Fruit fly (Drosophila melanogaster) whole organism, embryonic: ENCODE results near the gene Adgf-C.

Experiments
- B-H2 ChIP-seq: fragments of 200-800 bp; sonication (Bioruptor generic); optimal IDR thresholded peaks from 2 replicates; lab custom pipeline; 2018; ENCODE audit warnings: missing biosample characterization, mild to moderate bottlenecking, missing genetic modification characterization
- BEAF-32 ChIP-seq: fragments of 200-800 bp; sonication (Bioruptor generic); optimal IDR thresholded peaks from 3 replicates; lab custom pipeline; 2017; ENCODE audit warnings: missing biosample characterization, missing genetic modification characterization, mild to moderate bottlenecking, moderate library complexity, missing genetic modification reagents
- CG10431 ChIP-seq: fragments of 200-800 bp; sonication (Bioruptor generic); optimal IDR thresholded peaks from 3 replicates; lab custom pipeline; 2018; ENCODE audit warnings: missing biosample characterization, mild to moderate bottlenecking, missing genetic modification characterization
- CG11093 ChIP-seq: fragments of 200-800 bp; sonication (Bioruptor generic); IDR thresholded peaks from 3 replicates; pipeline ENCODE4 v1.3.6; 2022; ENCODE audit warnings: missing biosample characterization, missing genetic modification characterization
- CG12071 ChIP-seq: fragments of 200-800 bp; sonication (Bioruptor generic); optimal IDR thresholded peaks from 3 replicates; lab custom pipeline; 2018; ENCODE audit warnings: missing biosample characterization, mild to moderate bottlenecking, missing genetic modification characterization
- CG12769 ChIP-seq: fragments of 200-800 bp; sonication (Bioruptor generic); optimal IDR thresholded peaks from 2 replicates; lab custom pipeline; 2019; ENCODE audit warnings: missing biosample characterization, mild to moderate bottlenecking, missing genetic modification characterization, moderate library complexity
- CG13775 ChIP-seq: fragments of 200-800 bp; sonication (Bioruptor generic); optimal IDR thresholded peaks from 3 replicates; lab custom pipeline; 2017; ENCODE audit warnings: missing biosample characterization, mild to moderate bottlenecking, missing genetic modification characterization
- CG14710 ChIP-seq: fragments of 200-800 bp; sonication (Bioruptor generic); optimal IDR thresholded peaks from 3 replicates; lab custom pipeline; 2019; ENCODE audit warnings: missing biosample characterization, mild to moderate bottlenecking, missing genetic modification characterization, moderate library complexity
- CG1529 ChIP-seq: fragments of 200-800 bp; sonication (Bioruptor generic); optimal IDR thresholded peaks from 3 replicates; lab custom pipeline; 2018; ENCODE audit warnings: missing biosample characterization, missing genetic modification characterization
- CG1647 ChIP-seq: fragments of 200-800 bp; sonication (Bioruptor generic); optimal IDR thresholded peaks from 3 replicates; lab custom pipeline; 2016; ENCODE audit warnings: missing biosample characterization, missing genetic modification characterization
- CG17186 ChIP-seq: fragments of 200-800 bp; sonication (Bioruptor generic); optimal IDR thresholded peaks from 3 replicates; lab custom pipeline; 2017; ENCODE audit warnings: missing biosample characterization, missing genetic modification reagents, missing genetic modification characterization
- CG17829 ChIP-seq: fragments of 200-800 bp; optimal IDR thresholded peaks from 2 replicates; lab custom pipeline; 2019; ENCODE audit warnings: missing biosample characterization, mild to moderate bottlenecking, missing genetic modification characterization, moderate library complexity
- CG17912 ChIP-seq: fragments of 200-800 bp; sonication (Bioruptor generic); optimal IDR thresholded peaks from 2 replicates; lab custom pipeline; 2018; ENCODE audit warnings: missing biosample characterization, mild to moderate bottlenecking, missing genetic modification characterization
- CG1792 ChIP-seq: fragments of 200-800 bp; sonication (Bioruptor generic); optimal IDR thresholded peaks from 2 replicates; lab custom pipeline; 2016; ENCODE audit warnings: missing biosample characterization, missing genetic modification characterization
- CG18011 ChIP-seq: fragments of 200-800 bp; sonication (Bioruptor generic); optimal IDR thresholded peaks from 2 replicates; lab custom pipeline; 2017; ENCODE audit warnings: missing biosample characterization, missing genetic modification characterization, mild to moderate bottlenecking, moderate library complexity, missing genotype
- CG3163 ChIP-seq: fragments of 200-800 bp; sonication (Bioruptor generic); optimal IDR thresholded peaks from 3 replicates; lab custom pipeline; 2016; ENCODE audit warnings: missing biosample characterization, missing genetic modification characterization
- CG4730 ChIP-seq: fragments of 200-800 bp; sonication (Bioruptor generic); IDR thresholded peaks from 2 replicates; pipeline ENCODE4 v1.3.6; 2022; ENCODE audit warnings: missing biosample characterization, missing genetic modification characterization
- CG6272 ChIP-seq: fragments of 200-800 bp; sonication (Bioruptor generic); IDR thresholded peaks from 2 replicates; pipeline ENCODE4 v1.3.6; 2022; ENCODE audit warnings: missing biosample characterization, missing genetic modification characterization
- CG8478 ChIP-seq: fragments of >200 bp; optimal IDR thresholded peaks from 2 replicates; lab custom pipeline; 2018
- CG8944 ChIP-seq: fragments of 200-800 bp; sonication (Bioruptor generic); optimal IDR thresholded peaks from 3 replicates; lab custom pipeline; 2016; ENCODE audit warnings: missing biosample characterization, missing genetic modification characterization
- CG9817 ChIP-seq: fragments of 200-800 bp; sonication (Bioruptor generic); optimal IDR thresholded peaks from 2 replicates; lab custom pipeline; 2018; ENCODE audit warnings: missing biosample characterization, mild to moderate bottlenecking, missing genetic modification characterization, moderate library complexity
- D19B ChIP-seq: fragments of 200-800 bp; sonication (Bioruptor generic); optimal IDR thresholded peaks from 2 replicates; lab custom pipeline; 2017; ENCODE audit warnings: missing biosample characterization, mild to moderate bottlenecking, missing genetic modification characterization
- Doc3 ChIP-seq: fragments of 200-800 bp; sonication (Bioruptor generic); IDR thresholded peaks from 3 replicates; pipeline ENCODE4 v1.3.6; 2022; ENCODE audit warnings: missing biosample characterization, missing genetic modification characterization; ENCODE audit not compliant: partially characterized antibody
- Dp ChIP-seq: fragments of 200-800 bp; sonication (Bioruptor generic); optimal IDR thresholded peaks from 2 replicates; lab custom pipeline; 2018; ENCODE audit warnings: missing biosample characterization, mild to moderate bottlenecking, missing genetic modification characterization, moderate library complexity
- Gug ChIP-seq: fragments of 200-800 bp; sonication (Bioruptor generic); IDR thresholded peaks from 4 replicates; pipeline ENCODE4 v1.3.6; 2022; ENCODE audit warnings: missing biosample characterization, missing genetic modification characterization
- HHEX ChIP-seq: fragments of 200-800 bp; sonication (Bioruptor generic); optimal IDR thresholded peaks from 3 replicates; lab custom pipeline; 2017; ENCODE audit warnings: missing biosample characterization, mild to moderate bottlenecking, missing genetic modification characterization, missing genetic modification reagents
- Hr3 ChIP-seq: fragments of 200-800 bp; sonication (Bioruptor generic); optimal IDR thresholded peaks from 3 replicates; lab custom pipeline; 2016; ENCODE audit warnings: missing biosample characterization, missing genetic modification characterization
- Side ChIP-seq: fragments of 200-800 bp; sonication (Bioruptor generic); optimal IDR thresholded peaks from 2 replicates; lab custom pipeline; 2016; ENCODE audit warnings: missing biosample characterization, missing genetic modification characterization
- Sry-δ ChIP-seq: fragments of 200-800 bp; sonication (Bioruptor generic); optimal IDR thresholded peaks from 2 replicates; lab custom pipeline; 2016; ENCODE audit warnings: missing biosample characterization, missing genetic modification characterization
- Trl ChIP-seq, 3 experiments: fragments of >200 bp in 2 of 3; fragments of 200-800 bp in 1 of 3; sonication (Bioruptor generic) in 1 of 3; optimal IDR thresholded peaks; 2 replicates in 1 of 3; 3 replicates in 2 of 3; lab custom pipeline; 2016 to 2017; ENCODE audit warnings: missing biosample characterization in 1 of 3, missing genetic modification characterization in 1 of 3
- Vsx1 ChIP-seq: fragments of 200-800 bp; sonication (Bioruptor generic); optimal IDR thresholded peaks from 2 replicates; lab custom pipeline; 2017; ENCODE audit warnings: missing biosample characterization, mild to moderate bottlenecking, missing genetic modification characterization, missing genetic modification reagents
- ase ChIP-seq: fragments of 200-800 bp; sonication (Bioruptor generic); IDR thresholded peaks from 3 replicates; pipeline ENCODE4 v1.3.6; 2022; ENCODE audit warnings: missing biosample characterization, missing genetic modification characterization
- cato ChIP-seq: fragments of 200-800 bp; sonication (Bioruptor generic); optimal IDR thresholded peaks from 2 replicates; lab custom pipeline; 2016; ENCODE audit warnings: missing biosample characterization, missing genetic modification characterization, borderline replicate concordance
- danr ChIP-seq: fragments of 200-800 bp; sonication (Bioruptor generic); IDR thresholded peaks from 2 replicates; pipeline ENCODE4 v1.3.6; 2022; ENCODE audit warnings: missing biosample characterization, missing genetic modification characterization
- dysf ChIP-seq: fragments of 200-800 bp; sonication (Bioruptor generic); IDR thresholded peaks from 3 replicates; pipeline ENCODE4 v1.3.6; 2022; ENCODE audit warnings: missing biosample characterization, missing genetic modification characterization
- fd96Cb ChIP-seq: fragments of 200-800 bp; sonication (Bioruptor generic); optimal IDR thresholded peaks from 2 replicates; lab custom pipeline; 2018; ENCODE audit warnings: missing biosample characterization, mild to moderate bottlenecking, missing genetic modification characterization, moderate library complexity
- hbn ChIP-seq: fragments of 200-800 bp; sonication (Bioruptor generic); IDR thresholded peaks from 2 replicates; pipeline ENCODE4 v1.3.6; 2022; ENCODE audit warnings: missing biosample characterization, missing genetic modification characterization; ENCODE audit not compliant: partially characterized antibody
- her ChIP-seq: fragments of 200-800 bp; sonication (Bioruptor generic); optimal IDR thresholded peaks from 2 replicates; lab custom pipeline; 2016; ENCODE audit warnings: missing biosample characterization, missing genetic modification characterization
- hth ChIP-seq: fragments of >200 bp; optimal IDR thresholded peaks from 2 replicates; lab custom pipeline; 2017; ENCODE audit warnings: inconsistent platforms
- jing ChIP-seq: fragments of 200-800 bp; sonication (Bioruptor generic); optimal IDR thresholded peaks from 2 replicates; lab custom pipeline; 2018; ENCODE audit warnings: missing biosample characterization, mild to moderate bottlenecking, missing genetic modification characterization
- jumu ChIP-seq: fragments of 200-800 bp; sonication (Bioruptor generic); optimal IDR thresholded peaks from 3 replicates; lab custom pipeline; 2016; ENCODE audit warnings: missing biosample characterization, missing genetic modification characterization
- kay ChIP-seq: fragments of 200-800 bp; sonication (Bioruptor generic); optimal IDR thresholded peaks from 2 replicates; lab custom pipeline; 2016; ENCODE audit warnings: missing biosample characterization, missing genetic modification characterization
- p53 ChIP-seq: fragments of 200-800 bp; sonication (Bioruptor generic); optimal IDR thresholded peaks from 2 replicates; lab custom pipeline; 2016; ENCODE audit warnings: missing biosample characterization, missing genetic modification characterization
- peb ChIP-seq: fragments of 200-800 bp; sonication (Bioruptor generic); IDR thresholded peaks from 2 replicates; pipeline ENCODE4 v1.3.6; 2022; ENCODE audit warnings: missing biosample characterization, missing genetic modification characterization
- pfk ChIP-seq: fragments of 200-800 bp; sonication (Bioruptor generic); optimal IDR thresholded peaks from 2 replicates; lab custom pipeline; 2018; ENCODE audit warnings: missing biosample characterization, mild to moderate bottlenecking, missing genetic modification characterization, moderate library complexity
- prd ChIP-seq, 3 experiments: fragments of >200 bp in 2 of 3; fragments of 200-800 bp in 1 of 3; sonication (Bioruptor generic) in 1 of 3; optimal IDR thresholded peaks in 2 of 3; IDR thresholded peaks in 1 of 3; 2 replicates in 2 of 3; 3 replicates in 1 of 3; pipeline versions ENCODE4 v1.3.6 to Lab custom; 2017 to 2022; ENCODE audit warnings: missing biosample characterization in 1 of 3, missing genetic modification characterization in 1 of 3
- sna ChIP-seq: fragments of 200-800 bp; sonication (Bioruptor generic); IDR thresholded peaks from 2 replicates; pipeline ENCODE4 v1.3.6; 2022; ENCODE audit warnings: missing biosample characterization, missing genetic modification characterization; ENCODE audit not compliant: partially characterized antibody
- stc ChIP-seq: fragments of 200-800 bp; sonication (Bioruptor generic); IDR thresholded peaks from 2 replicates; pipeline ENCODE4 v1.3.6; 2022; ENCODE audit warnings: missing biosample characterization, missing genetic modification characterization

The Adgf-C gene

DNA sequence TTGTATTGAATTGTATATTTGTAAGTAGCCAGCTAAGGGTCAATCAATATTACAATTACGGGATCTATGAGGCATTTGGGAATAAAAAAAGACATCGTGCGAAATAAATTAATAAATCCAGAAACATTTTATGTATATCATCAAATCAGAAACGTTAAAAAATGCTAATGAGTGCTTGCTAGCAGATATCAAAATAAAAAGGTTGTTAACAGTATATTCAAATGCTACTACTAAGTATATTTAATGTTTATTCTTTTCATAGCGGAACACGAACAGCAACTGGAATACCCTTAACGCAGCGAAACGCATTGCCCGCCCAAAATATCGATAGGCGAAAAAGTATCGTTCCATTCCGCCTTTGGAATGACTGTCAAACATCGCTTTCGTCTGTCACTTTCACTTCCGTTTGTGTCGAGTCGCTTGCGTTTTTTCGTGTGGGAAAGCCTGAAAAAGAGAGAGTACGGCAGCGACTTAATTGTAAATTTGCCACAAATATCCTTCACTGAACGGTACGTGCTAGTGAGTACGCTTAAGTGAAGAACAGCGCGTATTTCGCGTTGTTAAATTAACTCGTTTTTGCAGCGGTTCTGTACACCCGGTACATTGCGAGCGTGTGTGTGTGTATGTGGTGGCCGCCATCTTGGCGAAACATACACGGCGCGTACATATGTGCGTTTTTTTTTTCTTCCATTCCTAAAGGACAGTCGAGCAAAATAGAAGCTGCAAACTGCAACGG, 45.5 kb upstream of the Adgf-C start, which contains the start of gene B52 (continued):
- TF ChIP-seq danr (GFP tag; lab: Robert Waterston, UW) (no peak), her (GFP tag; lab: Kevin White, UChicago) (peak; percentile 71), stc (peak; percentile 61; the same call in 1 of the 2 replicates), BEAF-32 (GFP tag; lab: Kevin White, UChicago) (peak; percentile 73), CG14710 (tag; lab: Kevin White, UChicago) (peak; percentile 35), CG1647 (no peak), hbn (GFP tag; lab: Robert Waterston, UW) (no peak), kay (GFP tag; lab: Kevin White, UChicago) (no peak), Hr3 (peak; percentile 27), D19B (GFP tag; lab: Kevin White, UChicago) (peak; percentile 65), Vsx1 (GFP tag; lab: Kevin White, UChicago) (peak; percentile 62), Sry-δ (peak; percentile 60), fd96Cb (peak; percentile 31), CG3163 (GFP tag; lab: Kevin White, UChicago) (peak; percentile 20), CG11093 (GFP tag; lab: Robert Waterston, UW) (peak; percentile 47; the same call in 2 of the 3 replicates), Side (GFP tag; lab: Kevin White, UChicago) (peak; percentile 68), prd (optimal IDR thresholded peaks at IDR 0.05; lab: Kevin White, UChicago) (no peak), prd (GFP tag; IDR thresholded peaks at IDR 0.05; lab: Robert Waterston, UW) (peak; percentile 66), p53 (GFP tag; lab: Kevin White, UChicago) (peak; percentile 5), CG8478 (lab: Kevin White, UChicago) (no peak), CG10431 (GFP tag; lab: Kevin White, UChicago) (peak; percentile 98), Doc3 (no peak), CG13775 (GFP tag; lab: Kevin White, UChicago) (peak; percentile 66), CG17186 (GFP tag; lab: Kevin White, UChicago) (peak; percentile 62), CG6272 (GFP tag; lab: Robert Waterston, UW) (peak; percentile 49; the same call in 1 of the 2 replicates), jumu (peak; percentile 29), CG8944 (no peak), CG17829 (peak; percentile 20), HHEX (GFP tag; lab: Kevin White, UChicago) (peak; percentile 74), peb (GFP tag; lab: Robert Waterston, UW) (no peak; the same call in 1 of the 2 replicates), CG12769 (tag; lab: Kevin White, UChicago) (peak; percentile 73), CG12071 (peak; percentile 83), CG17912 (GFP tag; lab: Kevin White, UChicago) (peak; percentile 71), Trl (optimal IDR thresholded peaks at IDR 0.05; lab: Kevin White, UChicago) (no peak), Trl (GFP tag; optimal IDR thresholded peaks at IDR 0.05; lab: Kevin White, UChicago) (peak; percentile 51), pfk (GFP tag; lab: Kevin White, UChicago) (peak; percentile 95), Gug (peak; percentile 47; the same call in 2 of the 4 replicates), B-H2 (GFP tag; lab: Kevin White, UChicago) (peak; percentile 61), CG1529 (GFP tag; lab: Kevin White, UChicago) (peak; percentile 42), Dp (peak; percentile 15), CG4730 (0 out of 2 replicates have a peak, but pooled peaks have one; percentile 26), cato (GFP tag; lab: Kevin White, UChicago) (no peak), ase (peak; percentile 46; the same call in 1 of the 3 replicates), CG9817 (peak; percentile 35), CG18011 (peak; percentile 43), jing (GFP tag; lab: Kevin White, UChicago) (peak; percentile 17), dysf (GFP tag; lab: Robert Waterston, UW) (no peak; the same call in 1 of the 3 replicates), hth (no peak), CG1792 (GFP tag; lab: Kevin White, UChicago) (peak; percentile 24), sna (GFP tag; lab: Robert Waterston, UW) (no peak)
